Worm (Caenorhabditis elegans) whole organism, L4 larva: ENCODE data around the gene F59E12.17.

Source experiments
- Y5F2A.4 ChIP-seq: fragments of 200-800 bp; sonication (Bioruptor generic); optimal IDR thresholded peaks from 2 replicates; lab custom pipeline; 2018; ENCODE audit warnings: mild to moderate bottlenecking, missing genetic modification characterization, missing compliant biosample characterization
- ama-1 ChIP-seq: fragments of 150-350 bp; optimal IDR thresholded peaks from 2 replicates; lab custom pipeline; 2014; ENCODE audit warnings: inconsistent platforms, mixed read lengths
- dmd-6 ChIP-seq: fragments of 200-800 bp; sonication (Bioruptor generic); IDR thresholded peaks from 2 replicates; pipeline ENCODE4 v1.3.6; 2022; ENCODE audit warnings: missing genetic modification reagents, missing genetic modification characterization, missing compliant biosample characterization
- dpl-1 ChIP-seq: fragments of 150-350 bp; optimal IDR thresholded peaks from 2 replicates; lab custom pipeline; 2014; ENCODE audit warnings: missing biosample characterization, missing genetic modification reagents, missing genetic modification characterization
- egl-43 ChIP-seq: fragments of 200-800 bp; sonication (Bioruptor generic); IDR thresholded peaks from 2 replicates; pipeline ENCODE4 v1.3.6; 2022; ENCODE audit warnings: missing genetic modification reagents, missing genetic modification characterization, missing compliant biosample characterization
- nhr-10 ChIP-seq: fragments of 150-350 bp; optimal IDR thresholded peaks from 2 replicates; lab custom pipeline; 2014; ENCODE audit warnings: missing biosample characterization, missing genetic modification characterization
- nhr-237 ChIP-seq: sonication (generic microtip); optimal IDR thresholded peaks from 2 replicates; lab custom pipeline; 2017; ENCODE audit warnings: missing biosample characterization, missing genetic modification characterization
- nhr-42 ChIP-seq: fragments of 200-800 bp; sonication (Bioruptor generic); IDR thresholded peaks from 2 replicates; pipeline ENCODE4 v1.3.6; 2022; ENCODE audit warnings: missing genetic modification characterization, missing compliant biosample characterization
- nhr-76 ChIP-seq: fragments of 150-350 bp; optimal IDR thresholded peaks from 2 replicates; lab custom pipeline; 2014; ENCODE audit warnings: missing biosample characterization, missing genetic modification characterization
- sdz-12 ChIP-seq: fragments of 200-800 bp; sonication (Bioruptor generic); optimal IDR thresholded peaks from 2 replicates; lab custom pipeline; 2018; ENCODE audit warnings: mild to moderate bottlenecking, missing genetic modification characterization, missing compliant biosample characterization
- snpc-4 ChIP-seq: fragments of 150-350 bp; optimal IDR thresholded peaks from 2 replicates; lab custom pipeline; 2014; ENCODE audit warnings: missing biosample characterization, missing genetic modification characterization
- vab-7 ChIP-seq: fragments of 200-800 bp; sonication (Bioruptor generic); IDR thresholded peaks from 2 replicates; pipeline ENCODE4 v1.3.6; 2022; ENCODE audit warnings: missing genetic modification reagents, missing genetic modification characterization, missing compliant biosample characterization

ce11 chrII:5665029-5665428 is 15.8 kb upstream of the F59E12.17 start, which contains the start of gene C25H3.15:
- no peak for TF ChIP-seq snpc-4 (tag; lab: Kevin White, UChicago)
- no peak for TF ChIP-seq sdz-12 (GFP tag; lab: Kevin White, UChicago)
- TF ChIP-seq egl-43, result no peak
- TF ChIP-seq nhr-237, result no peak
- TF ChIP-seq nhr-76, result no peak
- no peak for TF ChIP-seq dpl-1
- no peak for TF ChIP-seq nhr-42 (GFP tag; lab: Robert Waterston, UW)
- no peak for TF ChIP-seq vab-7 (GFP tag; lab: Robert Waterston, UW)
- no peak for TF ChIP-seq dmd-6 (GFP tag; lab: Robert Waterston, UW)
- TF ChIP-seq ama-1 (lab: Kevin White, UChicago), result no peak
- no peak for TF ChIP-seq Y5F2A.4 (GFP tag; lab: Kevin White, UChicago)
- TF ChIP-seq nhr-10 (tag; lab: Kevin White, UChicago), result no peak
